Worm (Caenorhabditis elegans) whole organism, late embryonic: ENCODE data around the gene smc-5.

Source experiments
- C08G9.2 ChIP-seq: sonication (generic microtip); optimal IDR thresholded peaks from 2 replicates; lab custom pipeline; 2016; ENCODE audit warnings: mild to moderate bottlenecking, missing genetic modification characterization, moderate library complexity, missing compliant biosample characterization
- K02D7.2 ChIP-seq: sonication (generic microtip); optimal IDR thresholded peaks from 2 replicates; lab custom pipeline; 2017; ENCODE audit warnings: mild to moderate bottlenecking, missing genetic modification characterization, missing compliant biosample characterization
- K09A11.1 ChIP-seq: sonication (generic microtip); optimal IDR thresholded peaks from 2 replicates; lab custom pipeline; 2017; ENCODE audit warnings: antibody characterized with exemption, mild to moderate bottlenecking, missing genetic modification characterization, missing compliant biosample characterization; ENCODE audit not compliant: insufficient read depth
- Y22D7AL.16 ChIP-seq: sonication (generic microtip); optimal IDR thresholded peaks from 2 replicates; lab custom pipeline; 2016; ENCODE audit warnings: missing genetic modification characterization, missing compliant biosample characterization
- ama-1 ChIP-seq: fragments of 150-350 bp; optimal IDR thresholded peaks from 2 replicates; lab custom pipeline; 2014
- ceh-14 ChIP-seq: sonication (generic microtip); optimal IDR thresholded peaks from 2 replicates; lab custom pipeline; 2016; ENCODE audit warnings: missing genotype, missing genetic modification characterization, missing compliant biosample characterization
- ceh-2 ChIP-seq: sonication (generic microtip); optimal IDR thresholded peaks from 2 replicates; lab custom pipeline; 2016; ENCODE audit warnings: missing genotype, missing genetic modification characterization, missing compliant biosample characterization
- ceh-22 ChIP-seq: sonication (generic microtip); optimal IDR thresholded peaks from 2 replicates; lab custom pipeline; 2017; ENCODE audit warnings: missing biosample characterization, missing genetic modification characterization
- ceh-24 ChIP-seq: sonication (generic microtip); optimal IDR thresholded peaks from 2 replicates; lab custom pipeline; 2016; ENCODE audit warnings: mild to moderate bottlenecking, missing genetic modification characterization, missing compliant biosample characterization
- ceh-30 ChIP-seq: fragments of 150-350 bp; optimal IDR thresholded peaks from 2 replicates; lab custom pipeline; 2014; ENCODE audit warnings: missing biosample characterization, missing genetic modification characterization
- ceh-48 ChIP-seq: sonication (generic microtip); optimal IDR thresholded peaks from 2 replicates; lab custom pipeline; 2016; ENCODE audit warnings: missing genetic modification characterization, inconsistent platforms, missing compliant biosample characterization
- ceh-9 ChIP-seq: sonication (generic microtip); optimal IDR thresholded peaks from 2 replicates; lab custom pipeline; 2016; ENCODE audit warnings: mild to moderate bottlenecking, missing genetic modification characterization, inconsistent platforms, missing compliant biosample characterization
- che-1 ChIP-seq: sonication (generic microtip); optimal IDR thresholded peaks from 2 replicates; lab custom pipeline; 2016; ENCODE audit warnings: mild to moderate bottlenecking, missing genetic modification characterization, missing compliant biosample characterization
- elt-2 ChIP-seq: sonication (generic microtip); optimal IDR thresholded peaks from 2 replicates; lab custom pipeline; 2016; ENCODE audit warnings: missing genetic modification reagents, missing genetic modification characterization, missing compliant biosample characterization
- ets-4 ChIP-seq: sonication (generic microtip); optimal IDR thresholded peaks from 2 replicates; lab custom pipeline; 2016; ENCODE audit warnings: missing genetic modification characterization, missing compliant biosample characterization
- eyg-1 ChIP-seq: sonication (generic microtip); optimal IDR thresholded peaks from 2 replicates; lab custom pipeline; 2016; ENCODE audit warnings: missing genotype, missing genetic modification characterization, missing compliant biosample characterization
- fax-1 ChIP-seq: sonication (generic microtip); optimal IDR thresholded peaks from 2 replicates; lab custom pipeline; 2016; ENCODE audit warnings: missing genotype, missing genetic modification characterization, missing compliant biosample characterization
- hlh-15 ChIP-seq: sonication (generic microtip); optimal IDR thresholded peaks from 2 replicates; lab custom pipeline; 2016; ENCODE audit warnings: missing genetic modification characterization, missing compliant biosample characterization
- hlh-8 ChIP-seq: sonication (generic microtip); optimal IDR thresholded peaks from 2 replicates; lab custom pipeline; 2016; ENCODE audit warnings: missing genotype, missing genetic modification characterization, missing compliant biosample characterization
- lin-11 ChIP-seq: fragments of 200-800 bp; sonication (Bioruptor generic); optimal IDR thresholded peaks from 2 replicates; lab custom pipeline; 2018; ENCODE audit warnings: mild to moderate bottlenecking, missing genetic modification characterization, missing compliant biosample characterization
- nfya-1 ChIP-seq: sonication (generic microtip); optimal IDR thresholded peaks from 2 replicates; lab custom pipeline; 2017; ENCODE audit warnings: missing genetic modification characterization, mild to moderate bottlenecking, missing compliant biosample characterization, antibody characterized with exemption, moderate library complexity
- nhr-232 ChIP-seq: sonication (generic microtip); optimal IDR thresholded peaks from 2 replicates; lab custom pipeline; 2016; ENCODE audit warnings: missing genetic modification characterization, missing compliant biosample characterization
- npax-4 ChIP-seq: sonication (generic microtip); optimal IDR thresholded peaks from 2 replicates; lab custom pipeline; 2016; ENCODE audit warnings: missing genetic modification characterization, missing compliant biosample characterization
- pax-1 ChIP-seq: fragments of 150-350 bp; optimal IDR thresholded peaks from 2 replicates; lab custom pipeline; 2014; ENCODE audit warnings: missing biosample characterization, missing genetic modification characterization
- ref-2 ChIP-seq: sonication (generic microtip); optimal IDR thresholded peaks from 2 replicates; lab custom pipeline; 2016; ENCODE audit warnings: missing genetic modification characterization, missing compliant biosample characterization
- sdc-2 ChIP-seq: sonication (generic microtip); optimal IDR thresholded peaks from 2 replicates; lab custom pipeline; 2016; ENCODE audit warnings: missing genotype, missing genetic modification characterization, missing compliant biosample characterization
- syd-9 ChIP-seq: sonication (generic microtip); optimal IDR thresholded peaks from 2 replicates; lab custom pipeline; 2016; ENCODE audit warnings: mild to moderate bottlenecking, missing genetic modification characterization, moderate library complexity, missing compliant biosample characterization
- tbx-7 ChIP-seq: sonication (generic microtip); optimal IDR thresholded peaks from 2 replicates; lab custom pipeline; 2016; ENCODE audit warnings: missing genotype, missing genetic modification characterization, missing compliant biosample characterization
- ttx-3 ChIP-seq: sonication (generic microtip); optimal IDR thresholded peaks from 2 replicates; lab custom pipeline; 2016; ENCODE audit warnings: missing genetic modification reagents, missing genetic modification characterization, missing compliant biosample characterization
- unc-42 ChIP-seq: sonication (generic microtip); optimal IDR thresholded peaks from 2 replicates; lab custom pipeline; 2016; ENCODE audit warnings: missing genotype, missing genetic modification characterization, missing compliant biosample characterization
- unc-55 ChIP-seq: sonication (generic microtip); optimal IDR thresholded peaks from 2 replicates; lab custom pipeline; 2017; ENCODE audit warnings: missing biosample characterization, missing genetic modification reagents, missing genetic modification characterization
- zip-5 ChIP-seq: sonication (generic microtip); optimal IDR thresholded peaks from 2 replicates; lab custom pipeline; 2016; ENCODE audit warnings: missing genetic modification characterization, missing compliant biosample characterization
- ztf-16 ChIP-seq: sonication (generic microtip); optimal IDR thresholded peaks from 2 replicates; lab custom pipeline; 2017; ENCODE audit warnings: missing genetic modification characterization, missing compliant biosample characterization

The smc-5 gene

ce11 chrII:5036128-5036527 lies 25.8 kb upstream of the smc-5 start, which contains the start of gene lrr-1:
Gene lrr-1, minus strand, starts transcription at chrII:5036439.
- TF ChIP-seq npax-4 (tag; lab: Kevin White, UChicago) (no peak), pax-1 (tag; lab: Kevin White, UChicago) (no peak), nhr-232 (tag; lab: Kevin White, UChicago) (no peak), ztf-16 (tag; lab: Kevin White, UChicago) (no peak), ceh-22 (tag; lab: Kevin White, UChicago) (no peak), ceh-14 (tag; lab: Kevin White, UChicago) (no peak), hlh-8 (tag; lab: Kevin White, UChicago) (no peak), lin-11 (tag; lab: Kevin White, UChicago) (no peak), syd-9 (tag; lab: Kevin White, UChicago) (no peak), nfya-1 (tag; lab: Kevin White, UChicago) (no peak), ets-4 (tag; lab: Kevin White, UChicago) (no peak), K09A11.1 (tag; lab: Kevin White, UChicago) (no peak), hlh-15 (tag; lab: Kevin White, UChicago) (no peak)

DNA sequence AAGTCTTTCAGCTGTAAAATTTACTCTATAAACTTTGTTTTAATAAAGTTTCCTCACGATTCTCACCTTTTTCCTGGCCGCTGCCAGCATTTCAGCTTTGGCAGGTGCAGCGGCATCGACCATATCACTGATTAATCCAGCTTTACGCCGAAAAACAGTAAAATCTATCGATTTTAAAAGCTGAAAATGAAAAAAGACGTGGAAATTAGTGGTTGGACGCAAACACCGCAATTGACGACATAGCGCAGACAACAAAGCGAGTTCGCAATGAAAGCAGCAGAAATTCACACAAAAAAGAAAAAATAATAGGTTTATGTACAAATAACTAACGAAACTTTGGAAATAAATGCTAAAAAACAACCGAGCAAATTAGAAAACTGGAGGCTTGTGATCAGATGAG lies 22.0 kb upstream of the smc-5 start, which contains the start of gene golg-2:
TSS of gene golg-2 (minus strand) at position 180 of the 400 bp plus-strand sequence.
- TF ChIP-seq npax-4 (tag; lab: Kevin White, UChicago): no peak
- TF ChIP-seq che-1: no peak
- no peak for TF ChIP-seq ceh-24
- no peak for TF ChIP-seq syd-9 (tag; lab: Kevin White, UChicago)
- TF ChIP-seq lin-11 (tag; lab: Kevin White, UChicago): no peak
- TF ChIP-seq elt-2: peak; percentile 45

DNA sequence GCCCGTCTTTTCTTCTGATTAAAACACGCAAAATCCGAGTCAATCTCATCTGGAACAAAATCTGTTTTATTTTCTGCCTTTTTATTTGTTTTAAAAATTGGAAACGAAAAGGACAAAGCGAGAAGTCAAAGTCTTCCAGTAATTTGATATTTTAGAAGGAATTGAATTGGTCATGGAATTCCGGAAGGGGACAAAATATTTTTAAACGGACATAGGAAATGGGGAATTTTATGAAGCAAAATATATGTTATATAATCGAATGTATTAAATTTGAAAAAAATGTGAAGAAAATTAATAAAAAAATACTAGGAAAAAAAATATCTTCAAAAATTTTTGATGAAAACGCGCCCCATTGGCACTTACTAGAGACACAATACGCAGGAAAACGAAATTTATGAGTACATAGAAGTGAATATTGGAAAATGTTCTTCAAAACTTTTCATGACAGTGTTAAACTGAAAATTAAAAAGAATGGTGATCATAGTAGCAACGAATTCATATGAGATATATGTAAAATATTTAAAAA lies 21.2 kb upstream of the smc-5 start, which contains the start of gene F33G12.7:
TSS of gene F33G12.7 (minus strand) at position 51 of the 526 bp plus-strand sequence.
- TF ChIP-seq ceh-9 (tag; lab: Kevin White, UChicago) (no peak), elt-2 (peak; percentile 62)

ce11 chrII:5042381-5042930 lies 19.5 kb upstream of the smc-5 start:
- TF ChIP-seq ztf-16 (tag; lab: Kevin White, UChicago) (no peak), sdc-2 (no peak), fax-1 (tag; lab: Kevin White, UChicago) (no peak), zip-5 (tag; lab: Kevin White, UChicago) (no peak), ceh-48 (tag; lab: Kevin White, UChicago) (no peak), ceh-2 (tag; lab: Kevin White, UChicago) (no peak), Y22D7AL.16 (tag; lab: Kevin White, UChicago) (no peak), ref-2 (tag; lab: Kevin White, UChicago) (no peak), K02D7.2 (tag; lab: Kevin White, UChicago) (no peak), unc-42 (tag; lab: Kevin White, UChicago) (no peak), tbx-7 (tag; lab: Kevin White, UChicago) (no peak), eyg-1 (tag; lab: Kevin White, UChicago) (no peak), ceh-30 (tag; lab: Kevin White, UChicago) (no peak)
- TF ChIP-seq, all 69 proteins: peak for 0

ce11 chrII:5046209-5047200 lies 15.4 kb upstream of the smc-5 start:
- TF ChIP-seq ama-1 (no peak), unc-42 (tag; lab: Kevin White, UChicago) (peak; percentile 22), lin-11 (tag; lab: Kevin White, UChicago) (no peak), unc-55 (GFP tag; lab: Kevin White, UChicago) (no peak), C08G9.2 (no peak), ttx-3 (tag; lab: Kevin White, UChicago) (no peak)
